Fruit fly (Drosophila melanogaster) whole organism, embryonic: ENCODE data around the gene Sec61alpha.

Experiments used
- CG10147 ChIP-seq: fragments of 200-800 bp; sonication (Bioruptor generic); optimal IDR thresholded peaks from 2 replicates; lab custom pipeline; 2019; ENCODE audit warnings: missing biosample characterization, mild to moderate bottlenecking, missing genetic modification characterization, moderate library complexity
- CG12155 ChIP-seq: fragments of 200-800 bp; sonication (Bioruptor generic); optimal IDR thresholded peaks from 3 replicates; lab custom pipeline; 2016; ENCODE audit warnings: missing biosample characterization, missing genetic modification characterization
- CG13123 ChIP-seq: fragments of 200-800 bp; sonication (Bioruptor generic); optimal IDR thresholded peaks from 2 replicates; lab custom pipeline; 2016; ENCODE audit warnings: missing biosample characterization, missing genetic modification characterization
- CG16863 ChIP-seq: fragments of 200-800 bp; sonication (Bioruptor generic); optimal IDR thresholded peaks from 3 replicates; lab custom pipeline; 2016; ENCODE audit warnings: missing biosample characterization, missing genetic modification characterization
- CG17186 ChIP-seq: fragments of 200-800 bp; sonication (Bioruptor generic); optimal IDR thresholded peaks from 3 replicates; lab custom pipeline; 2017; ENCODE audit warnings: missing biosample characterization, missing genetic modification reagents, missing genetic modification characterization
- CG31388 ChIP-seq: fragments of 200-800 bp; sonication (Bioruptor generic); optimal IDR thresholded peaks from 2 replicates; lab custom pipeline; 2016; ENCODE audit warnings: missing biosample characterization, missing genetic modification characterization
- CG33557 ChIP-seq: fragments of 200-800 bp; sonication (Bioruptor generic); optimal IDR thresholded peaks from 2 replicates; lab custom pipeline; 2019; ENCODE audit warnings: missing biosample characterization, mild to moderate bottlenecking, missing genetic modification characterization, moderate library complexity
- CG3995 ChIP-seq: fragments of 200-800 bp; sonication (Bioruptor generic); optimal IDR thresholded peaks from 3 replicates; lab custom pipeline; 2016; ENCODE audit warnings: missing biosample characterization, missing genetic modification characterization
- CG4282 ChIP-seq: fragments of 200-800 bp; sonication (Bioruptor generic); optimal IDR thresholded peaks from 2 replicates; lab custom pipeline; 2016; ENCODE audit warnings: missing biosample characterization, missing genetic modification characterization
- CG43689 ChIP-seq: fragments of 200-800 bp; sonication (Bioruptor generic); IDR thresholded peaks from 2 replicates; pipeline ENCODE4 v1.3.6; 2022; ENCODE audit warnings: missing biosample characterization, missing genetic modification characterization
- CG5245 ChIP-seq: fragments of 200-800 bp; sonication (Bioruptor generic); optimal IDR thresholded peaks from 3 replicates; lab custom pipeline; 2016; ENCODE audit warnings: missing biosample characterization, missing genetic modification characterization
- CG6765 ChIP-seq: fragments of 200-800 bp; sonication (Bioruptor generic); optimal IDR thresholded peaks from 3 replicates; lab custom pipeline; 2017; ENCODE audit warnings: missing biosample characterization, mild to moderate bottlenecking, missing genetic modification characterization
- CG6854 ChIP-seq: fragments of 200-800 bp; sonication (Bioruptor generic); optimal IDR thresholded peaks from 3 replicates; lab custom pipeline; 2017; ENCODE audit warnings: missing biosample characterization, mild to moderate bottlenecking, missing genetic modification characterization
- CG7963 ChIP-seq: fragments of 200-800 bp; sonication (Bioruptor generic); IDR thresholded peaks from 3 replicates; pipeline ENCODE4 v1.3.6; 2022; ENCODE audit warnings: missing biosample characterization, missing genetic modification characterization; ENCODE audit not compliant: partially characterized antibody
- CG7987 ChIP-seq: fragments of 200-800 bp; sonication (Bioruptor generic); optimal IDR thresholded peaks from 2 replicates; lab custom pipeline; 2018; ENCODE audit warnings: missing biosample characterization, mild to moderate bottlenecking, missing genetic modification characterization, moderate library complexity
- Fer3 ChIP-seq: fragments of 200-800 bp; sonication (Bioruptor generic); optimal IDR thresholded peaks from 2 replicates; lab custom pipeline; 2018; ENCODE audit warnings: missing biosample characterization, mild to moderate bottlenecking, missing genetic modification characterization, moderate library complexity
- HLH54F ChIP-seq: fragments of 200-800 bp; sonication (Bioruptor generic); optimal IDR thresholded peaks from 3 replicates; lab custom pipeline; 2016; ENCODE audit warnings: missing biosample characterization, missing genetic modification characterization
- Mes4 ChIP-seq: fragments of 200-800 bp; sonication (Bioruptor generic); optimal IDR thresholded peaks from 2 replicates; lab custom pipeline; 2016; ENCODE audit warnings: missing biosample characterization, missing genetic modification characterization
- Oli ChIP-seq: fragments of 200-800 bp; sonication (Bioruptor generic); optimal IDR thresholded peaks from 2 replicates; lab custom pipeline; 2018; ENCODE audit warnings: missing biosample characterization, mild to moderate bottlenecking, missing genetic modification characterization, moderate library complexity
- Opbp ChIP-seq: fragments of 200-800 bp; sonication (Bioruptor generic); IDR thresholded peaks from 3 replicates; pipeline ENCODE4 v1.3.6; 2022; ENCODE audit warnings: missing biosample characterization, missing genetic modification characterization; ENCODE audit not compliant: partially characterized antibody
- Xrp1 ChIP-seq: fragments of 200-800 bp; sonication (Bioruptor generic); IDR thresholded peaks from 2 replicates; pipeline ENCODE4 v1.3.6; 2022; ENCODE audit warnings: missing biosample characterization, missing genetic modification characterization
- amos ChIP-seq: fragments of 200-800 bp; sonication (Bioruptor generic); IDR thresholded peaks from 2 replicates; pipeline ENCODE4 v1.3.6; 2022; ENCODE audit warnings: missing biosample characterization, missing genetic modification characterization; ENCODE audit not compliant: partially characterized antibody
- aop ChIP-seq: fragments of 200-800 bp; sonication (Bioruptor generic); IDR thresholded peaks from 2 replicates; pipeline ENCODE4 v1.3.6; 2022; ENCODE audit warnings: missing biosample characterization, missing genetic modification characterization
- ap ChIP-seq: fragments of 200-800 bp; sonication (Bioruptor generic); IDR thresholded peaks from 2 replicates; pipeline ENCODE4 v1.3.6; 2022; ENCODE audit warnings: missing biosample characterization, missing genetic modification characterization
- bbx ChIP-seq: fragments of 200-800 bp; sonication (Bioruptor generic); IDR thresholded peaks from 2 replicates; pipeline ENCODE4 v1.3.6; 2022; ENCODE audit warnings: missing biosample characterization, missing genetic modification characterization; ENCODE audit not compliant: partially characterized antibody
- bcd ChIP-seq: fragments of 200-800 bp; sonication (Bioruptor generic); optimal IDR thresholded peaks from 2 replicates; lab custom pipeline; 2017; ENCODE audit warnings: missing biosample characterization, mild to moderate bottlenecking, missing genetic modification characterization
- corto ChIP-seq: fragments of 200-800 bp; sonication (Bioruptor generic); optimal IDR thresholded peaks from 2 replicates; lab custom pipeline; 2016; ENCODE audit warnings: missing biosample characterization, mild to moderate bottlenecking, missing genetic modification characterization, moderate library complexity
- dan ChIP-seq: fragments of 200-800 bp; sonication (Bioruptor generic); IDR thresholded peaks from 2 replicates; pipeline ENCODE4 v1.3.6; 2022; ENCODE audit warnings: missing biosample characterization, missing genetic modification characterization
- esg ChIP-seq: fragments of 200-800 bp; sonication (Bioruptor generic); conservative IDR thresholded peaks from 2 replicates; pipeline ENCODE4 v1.3.6; 2022; ENCODE audit warnings: missing biosample characterization, missing genetic modification characterization
- exex ChIP-seq: fragments of 200-800 bp; sonication (Bioruptor generic); optimal IDR thresholded peaks from 4 replicates; lab custom pipeline; 2018; ENCODE audit warnings: missing biosample characterization, mild to moderate bottlenecking, missing genetic modification characterization, moderate library complexity
- fd3F ChIP-seq: fragments of 200-800 bp; sonication (Bioruptor generic); optimal IDR thresholded peaks from 2 replicates; lab custom pipeline; 2018; ENCODE audit warnings: missing biosample characterization, mild to moderate bottlenecking, missing genetic modification characterization, moderate library complexity
- fd64A ChIP-seq: fragments of 200-800 bp; sonication (Bioruptor generic); optimal IDR thresholded peaks from 3 replicates; lab custom pipeline; 2018; ENCODE audit warnings: missing biosample characterization, mild to moderate bottlenecking, missing genetic modification characterization
- kay ChIP-seq: fragments of 200-800 bp; sonication (Bioruptor generic); optimal IDR thresholded peaks from 2 replicates; lab custom pipeline; 2016; ENCODE audit warnings: missing biosample characterization, missing genetic modification characterization
- knrl ChIP-seq: fragments of 200-800 bp; sonication (Bioruptor generic); IDR thresholded peaks from 3 replicates; pipeline ENCODE4 v1.3.6; 2022; ENCODE audit warnings: missing biosample characterization, missing genetic modification characterization; ENCODE audit not compliant: partially characterized antibody
- luna ChIP-seq: fragments of 200-800 bp; sonication (Bioruptor generic); optimal IDR thresholded peaks from 2 replicates; lab custom pipeline; 2016; ENCODE audit warnings: missing biosample characterization, missing genetic modification characterization
- mirr ChIP-seq: fragments of 200-800 bp; sonication (Bioruptor generic); optimal IDR thresholded peaks from 3 replicates; lab custom pipeline; 2018; ENCODE audit warnings: missing biosample characterization, mild to moderate bottlenecking, missing genetic modification characterization
- prd ChIP-seq, 3 experiments: fragments of >200 bp in 2 of 3; fragments of 200-800 bp in 1 of 3; sonication (Bioruptor generic) in 1 of 3; optimal IDR thresholded peaks in 2 of 3; IDR thresholded peaks in 1 of 3; 2 replicates in 2 of 3; 3 replicates in 1 of 3; pipeline versions ENCODE4 v1.3.6 to Lab custom; 2017 to 2022; ENCODE audit warnings: missing biosample characterization in 1 of 3, missing genetic modification characterization in 1 of 3
- ro ChIP-seq: fragments of 200-800 bp; sonication (Bioruptor generic); IDR thresholded peaks from 2 replicates; pipeline ENCODE4 v1.3.6; 2022; ENCODE audit warnings: missing biosample characterization, missing genetic modification characterization
- sim ChIP-seq: fragments of 200-800 bp; sonication (Bioruptor generic); IDR thresholded peaks from 2 replicates; pipeline ENCODE4 v1.3.6; 2022; ENCODE audit warnings: missing biosample characterization, missing genetic modification characterization
- so ChIP-seq: fragments of 200-800 bp; sonication (Bioruptor generic); IDR thresholded peaks from 3 replicates; pipeline ENCODE4 v1.3.6; 2022; ENCODE audit warnings: missing biosample characterization, missing genetic modification characterization
- tna ChIP-seq: fragments of 200-800 bp; sonication (Bioruptor generic); IDR thresholded peaks from 2 replicates; pipeline ENCODE4 v1.3.6; 2022; ENCODE audit warnings: missing biosample characterization, missing genetic modification characterization; ENCODE audit not compliant: partially characterized antibody
- unc-4 ChIP-seq: fragments of 200-800 bp; sonication (Bioruptor generic); IDR thresholded peaks from 2 replicates; pipeline ENCODE4 v1.3.6; 2022; ENCODE audit warnings: missing biosample characterization, missing genetic modification characterization; ENCODE audit not compliant: partially characterized antibody

The Sec61alpha gene

dm6 chr2L:6490783-6491249 is 10.4 kb upstream of the Sec61alpha start, which contains the start of the genes Phf5a and CG31638 (continued):
- TF ChIP-seq exex (tag; lab: Kevin White, UChicago) (peak; percentile 82), sim (GFP tag; lab: Robert Waterston, UW) (no peak), so (peak; percentile 87; the same call in 2 of the 3 replicates), CG4282 (GFP tag; lab: Kevin White, UChicago) (no peak), CG12155 (GFP tag; lab: Kevin White, UChicago) (peak; percentile 76), CG7963 (GFP tag; lab: Robert Waterston, UW) (no peak), CG13123 (GFP tag; lab: Kevin White, UChicago) (peak; percentile 79), esg (GFP tag; lab: Robert Waterston, UW) (peak; percentile 65), CG5245 (GFP tag; lab: Kevin White, UChicago) (peak; percentile 39), corto (GFP tag; lab: Kevin White, UChicago) (no peak), Fer3 (peak; percentile 97), dan (GFP tag; lab: Robert Waterston, UW) (peak; percentile 88), amos (no peak), CG7987 (peak; percentile 85), Oli (tag; lab: Kevin White, UChicago) (peak; percentile 89), CG17186 (GFP tag; lab: Kevin White, UChicago) (peak; percentile 22), bbx (GFP tag; lab: Robert Waterston, UW) (no peak), CG6854 (GFP tag; lab: Kevin White, UChicago) (peak; percentile 64), tna (GFP tag; lab: Robert Waterston, UW) (no peak), CG31388 (GFP tag; lab: Kevin White, UChicago) (peak; percentile 48), HLH54F (GFP tag; lab: Kevin White, UChicago) (peak; percentile 42), Opbp (GFP tag; lab: Robert Waterston, UW) (peak; percentile 17; the same call in 1 of the 3 replicates), CG3995 (GFP tag; lab: Kevin White, UChicago) (peak; percentile 56), ro (GFP tag; lab: Robert Waterston, UW) (no peak), knrl (peak; percentile 57), CG10147 (peak; percentile 52), Xrp1 (GFP tag; lab: Robert Waterston, UW) (peak; percentile 98), fd64A (GFP tag; lab: Kevin White, UChicago) (peak; percentile 59), luna (GFP tag; lab: Kevin White, UChicago) (no peak), fd3F (peak; percentile 59), unc-4 (GFP tag; lab: Robert Waterston, UW) (peak; percentile 39; the same call in 1 of the 2 replicates), bcd (GFP tag; lab: Kevin White, UChicago) (peak; percentile 86), aop (GFP tag; lab: Robert Waterston, UW) (no peak), ap (GFP tag; lab: Robert Waterston, UW) (peak; percentile 66; the same call in 1 of the 2 replicates), CG43689 (GFP tag; lab: Robert Waterston, UW) (peak; percentile 92), CG6765 (GFP tag; lab: Kevin White, UChicago) (peak; percentile 81), prd (optimal IDR thresholded peaks at IDR 0.05; lab: Kevin White, UChicago) (no peak), prd (GFP tag; IDR thresholded peaks at IDR 0.05; lab: Robert Waterston, UW) (peak; percentile 99), Mes4 (GFP tag; lab: Kevin White, UChicago) (peak; percentile 1), kay (GFP tag; lab: Kevin White, UChicago) (peak; percentile 40), CG33557 (GFP tag; lab: Kevin White, UChicago) (peak; percentile 90), mirr (GFP tag; lab: Kevin White, UChicago) (peak; percentile 70), CG16863 (GFP tag; lab: Kevin White, UChicago) (peak; percentile 33)
